Fruit fly (Drosophila melanogaster) whole organism, embryonic: Measurements from ENCODE around the gene CG4456.

Experiments
- CG11085 ChIP-seq: fragments of 200-800 bp; sonication (Bioruptor generic); IDR thresholded peaks from 2 replicates; pipeline ENCODE4 v1.3.6; 2022; ENCODE audit warnings: missing biosample characterization, missing genetic modification characterization
- CG11093 ChIP-seq: fragments of 200-800 bp; sonication (Bioruptor generic); IDR thresholded peaks from 3 replicates; pipeline ENCODE4 v1.3.6; 2022; ENCODE audit warnings: missing biosample characterization, missing genetic modification characterization
- CG11504 ChIP-seq: fragments of 200-800 bp; sonication (Bioruptor generic); optimal IDR thresholded peaks from 3 replicates; lab custom pipeline; 2019; ENCODE audit warnings: missing biosample characterization, mild to moderate bottlenecking, missing genetic modification characterization, moderate library complexity
- CG12769 ChIP-seq: fragments of 200-800 bp; sonication (Bioruptor generic); optimal IDR thresholded peaks from 2 replicates; lab custom pipeline; 2019; ENCODE audit warnings: missing biosample characterization, mild to moderate bottlenecking, missing genetic modification characterization, moderate library complexity
- CG1602 ChIP-seq: fragments of 200-800 bp; sonication (Bioruptor generic); optimal IDR thresholded peaks from 3 replicates; lab custom pipeline; 2016; ENCODE audit warnings: missing biosample characterization, missing genetic modification characterization
- CG17612 ChIP-seq: fragments of 200-800 bp; sonication (Bioruptor generic); IDR thresholded peaks from 2 replicates; pipeline ENCODE4 v1.3.6; 2022; ENCODE audit warnings: missing biosample characterization, missing genetic modification characterization
- CG18011 ChIP-seq: fragments of 200-800 bp; sonication (Bioruptor generic); optimal IDR thresholded peaks from 2 replicates; lab custom pipeline; 2017; ENCODE audit warnings: missing biosample characterization, missing genetic modification characterization, mild to moderate bottlenecking, moderate library complexity, missing genotype
- CG18764 ChIP-seq: fragments of 200-800 bp; sonication (Bioruptor generic); optimal IDR thresholded peaks from 3 replicates; lab custom pipeline; 2016; ENCODE audit warnings: missing biosample characterization, missing genetic modification characterization
- CG33213 ChIP-seq: fragments of 200-800 bp; sonication (Bioruptor generic); optimal IDR thresholded peaks from 3 replicates; lab custom pipeline; 2016; ENCODE audit warnings: missing biosample characterization, missing genetic modification characterization
- CG34376 ChIP-seq: fragments of 200-800 bp; sonication (Bioruptor generic); optimal IDR thresholded peaks from 2 replicates; lab custom pipeline; 2018; ENCODE audit warnings: missing biosample characterization, mild to moderate bottlenecking, missing genetic modification characterization
- CG3995 ChIP-seq: fragments of 200-800 bp; sonication (Bioruptor generic); optimal IDR thresholded peaks from 3 replicates; lab custom pipeline; 2016; ENCODE audit warnings: missing biosample characterization, missing genetic modification characterization
- CG4707 ChIP-seq: fragments of 200-800 bp; sonication (Bioruptor generic); optimal IDR thresholded peaks from 2 replicates; lab custom pipeline; 2018; ENCODE audit warnings: missing biosample characterization, mild to moderate bottlenecking, missing genetic modification characterization, moderate library complexity
- CG5180 ChIP-seq: fragments of 200-800 bp; sonication (Bioruptor generic); optimal IDR thresholded peaks from 3 replicates; lab custom pipeline; 2017; ENCODE audit warnings: missing biosample characterization, missing genetic modification characterization, mild to moderate bottlenecking, moderate library complexity, missing genetic modification reagents
- CG6254 ChIP-seq: fragments of 200-800 bp; sonication (Bioruptor generic); optimal IDR thresholded peaks from 3 replicates; lab custom pipeline; 2017; ENCODE audit warnings: mild to moderate bottlenecking, missing biosample characterization, missing genetic modification reagents, missing genetic modification characterization
- CoRest ChIP-seq: fragments of 200-800 bp; sonication (Bioruptor generic); optimal IDR thresholded peaks from 3 replicates; lab custom pipeline; 2018; ENCODE audit warnings: missing biosample characterization, mild to moderate bottlenecking, missing genetic modification characterization, moderate library complexity
- Dip3 ChIP-seq: fragments of 200-800 bp; sonication (Bioruptor generic); optimal IDR thresholded peaks from 3 replicates; lab custom pipeline; 2016; ENCODE audit warnings: missing biosample characterization, missing genetic modification characterization
- Dp ChIP-seq: fragments of 200-800 bp; sonication (Bioruptor generic); optimal IDR thresholded peaks from 2 replicates; lab custom pipeline; 2018; ENCODE audit warnings: missing biosample characterization, mild to moderate bottlenecking, missing genetic modification characterization, moderate library complexity
- Hsf ChIP-seq: fragments of 200-800 bp; sonication (Bioruptor generic); optimal IDR thresholded peaks from 3 replicates; lab custom pipeline; 2016; ENCODE audit warnings: missing biosample characterization, missing genetic modification characterization
- Lim3 ChIP-seq: fragments of 200-800 bp; sonication (Bioruptor generic); IDR thresholded peaks from 2 replicates; pipeline ENCODE4 v1.3.6; 2022; ENCODE audit warnings: missing biosample characterization, missing genetic modification characterization
- MBD-R2 ChIP-seq: fragments of 200-800 bp; sonication (Bioruptor generic); IDR thresholded peaks from 2 replicates; pipeline ENCODE4 v1.3.6; 2022; ENCODE audit warnings: missing biosample characterization, missing genetic modification characterization
- Med ChIP-seq: fragments of 200-800 bp; sonication (Bioruptor generic); peaks from one replicate; lab custom pipeline; 2016; ENCODE audit warnings: missing biosample characterization, missing genetic modification characterization, mild to moderate bottlenecking, inconsistent platforms, moderate library complexity
- Meics ChIP-seq: fragments of 200-800 bp; sonication (Bioruptor generic); optimal IDR thresholded peaks from 2 replicates; lab custom pipeline; 2017; ENCODE audit warnings: missing biosample characterization, mild to moderate bottlenecking, missing genetic modification characterization
- NC2α ChIP-seq: fragments of 200-800 bp; sonication (Bioruptor generic); optimal IDR thresholded peaks from 2 replicates; lab custom pipeline; 2016; ENCODE audit warnings: missing biosample characterization, missing genetic modification characterization
- Rfx ChIP-seq: fragments of 200-800 bp; sonication (Bioruptor generic); IDR thresholded peaks from 2 replicates; pipeline ENCODE4 v1.3.6; 2022; ENCODE audit warnings: missing biosample characterization, missing genetic modification characterization
- Sox102F ChIP-seq: fragments of 200-800 bp; sonication (Bioruptor generic); optimal IDR thresholded peaks from 2 replicates; lab custom pipeline; 2018; ENCODE audit warnings: missing biosample characterization, mild to moderate bottlenecking, missing genetic modification characterization, moderate library complexity
- Trl ChIP-seq, 3 experiments: fragments of >200 bp in 2 of 3; fragments of 200-800 bp in 1 of 3; sonication (Bioruptor generic) in 1 of 3; optimal IDR thresholded peaks; 2 replicates in 1 of 3; 3 replicates in 2 of 3; lab custom pipeline; 2016 to 2017; ENCODE audit warnings: missing biosample characterization in 1 of 3, missing genetic modification characterization in 1 of 3
- Xrp1 ChIP-seq: fragments of 200-800 bp; sonication (Bioruptor generic); IDR thresholded peaks from 2 replicates; pipeline ENCODE4 v1.3.6; 2022; ENCODE audit warnings: missing biosample characterization, missing genetic modification characterization
- abd-A ChIP-seq: fragments of 200-800 bp; sonication (Bioruptor generic); optimal IDR thresholded peaks from 3 replicates; lab custom pipeline; 2019; ENCODE audit warnings: missing biosample characterization, mild to moderate bottlenecking, missing genetic modification characterization, moderate library complexity
- bbx ChIP-seq: fragments of 200-800 bp; sonication (Bioruptor generic); IDR thresholded peaks from 2 replicates; pipeline ENCODE4 v1.3.6; 2022; ENCODE audit warnings: missing biosample characterization, missing genetic modification characterization; ENCODE audit not compliant: partially characterized antibody
- cg ChIP-seq: fragments of 200-800 bp; sonication (Bioruptor generic); optimal IDR thresholded peaks from 3 replicates; lab custom pipeline; 2019; ENCODE audit warnings: missing biosample characterization, mild to moderate bottlenecking, missing genetic modification characterization, moderate library complexity
- chm ChIP-seq: fragments of 200-800 bp; sonication (Bioruptor generic); IDR thresholded peaks from 2 replicates; pipeline ENCODE4 v1.3.6; 2022; ENCODE audit warnings: missing biosample characterization, missing genetic modification characterization
- chn ChIP-seq: fragments of 200-800 bp; sonication (Bioruptor generic); optimal IDR thresholded peaks from 2 replicates; lab custom pipeline; 2016; ENCODE audit warnings: missing biosample characterization, missing genetic modification characterization
- corto ChIP-seq: fragments of 200-800 bp; sonication (Bioruptor generic); optimal IDR thresholded peaks from 2 replicates; lab custom pipeline; 2016; ENCODE audit warnings: missing biosample characterization, mild to moderate bottlenecking, missing genetic modification characterization, moderate library complexity
- gem ChIP-seq: fragments of 200-800 bp; sonication (Bioruptor generic); optimal IDR thresholded peaks from 2 replicates; lab custom pipeline; 2019; ENCODE audit warnings: missing biosample characterization, mild to moderate bottlenecking, missing genetic modification characterization, moderate library complexity
- gfzf ChIP-seq: fragments of 200-800 bp; sonication (Bioruptor generic); optimal IDR thresholded peaks from 2 replicates; lab custom pipeline; 2016; ENCODE audit warnings: missing biosample characterization, mild to moderate bottlenecking, missing genetic modification characterization, moderate library complexity
- grau ChIP-seq: fragments of 200-800 bp; optimal IDR thresholded peaks from 3 replicates; lab custom pipeline; 2019; ENCODE audit warnings: missing biosample characterization, mild to moderate bottlenecking, missing genetic modification characterization, moderate library complexity
- insv ChIP-seq, 2 experiments: fragments of 200-800 bp; sonication (Bioruptor generic); optimal IDR thresholded peaks; 3 replicates each; lab custom pipeline; 2016 to 2018; ENCODE audit warnings: missing biosample characterization in 2 of 2, missing genetic modification characterization in 2 of 2
- nom ChIP-seq: fragments of 200-800 bp; sonication (Bioruptor generic); optimal IDR thresholded peaks from 2 replicates; lab custom pipeline; 2017; ENCODE audit warnings: missing biosample characterization, missing genetic modification characterization, mild to moderate bottlenecking, moderate library complexity, missing genetic modification reagents
- p53 ChIP-seq: fragments of 200-800 bp; sonication (Bioruptor generic); optimal IDR thresholded peaks from 2 replicates; lab custom pipeline; 2016; ENCODE audit warnings: missing biosample characterization, missing genetic modification characterization
- pros ChIP-seq: fragments of 200-800 bp; sonication (Bioruptor generic); optimal IDR thresholded peaks from 3 replicates; lab custom pipeline; 2019; ENCODE audit warnings: missing biosample characterization, mild to moderate bottlenecking, missing genetic modification characterization, moderate library complexity
- psq ChIP-seq: fragments of 200-800 bp; sonication (Bioruptor generic); optimal IDR thresholded peaks from 2 replicates; lab custom pipeline; 2017; ENCODE audit warnings: missing biosample characterization, missing genetic modification characterization
- ranshi ChIP-seq: fragments of 200-800 bp; sonication (Bioruptor generic); IDR thresholded peaks from 2 replicates; pipeline ENCODE4 v1.3.6; 2022; ENCODE audit warnings: missing biosample characterization, missing genetic modification characterization
- row ChIP-seq: fragments of 200-800 bp; sonication (Bioruptor generic); IDR thresholded peaks from 3 replicates; pipeline ENCODE4 v1.3.6; 2022; ENCODE audit warnings: missing biosample characterization, missing genetic modification characterization
- scrt ChIP-seq: fragments of 200-800 bp; sonication (Bioruptor generic); optimal IDR thresholded peaks from 2 replicates; lab custom pipeline; 2018; ENCODE audit warnings: missing biosample characterization, mild to moderate bottlenecking, missing genetic modification characterization, moderate library complexity
- slbo ChIP-seq: fragments of 200-800 bp; sonication (Bioruptor generic); IDR thresholded peaks from 2 replicates; pipeline ENCODE4 v1.3.6; 2022; ENCODE audit warnings: missing biosample characterization, missing genetic modification characterization
- vvl ChIP-seq: fragments of 200-800 bp; sonication (Bioruptor generic); IDR thresholded peaks from 2 replicates; pipeline ENCODE4 v1.3.6; 2022; ENCODE audit warnings: missing biosample characterization, missing genetic modification characterization
- wor ChIP-seq: fragments of 200-800 bp; sonication (Bioruptor generic); IDR thresholded peaks from 2 replicates; pipeline ENCODE4 v1.3.6; 2022; ENCODE audit warnings: missing biosample characterization, missing genetic modification characterization
- zfh1 ChIP-seq: fragments of 200-800 bp; sonication (Bioruptor generic); IDR thresholded peaks from 3 replicates; pipeline ENCODE4 v1.3.6; 2022; ENCODE audit warnings: missing biosample characterization, missing genetic modification characterization

CG4456 gene

dm6 chr3L:9337942-9338468 is 34.5 kb upstream of the CG4456 start:
- no peak for TF ChIP-seq CoRest (tag; lab: Kevin White, UChicago)
- peak; percentile 27 for TF ChIP-seq CG3995 (GFP tag; lab: Kevin White, UChicago)
- TF ChIP-seq corto (GFP tag; lab: Kevin White, UChicago): no peak
- peak; percentile 63 for TF ChIP-seq CG12769 (tag; lab: Kevin White, UChicago)
- TF ChIP-seq MBD-R2 (GFP tag; lab: Robert Waterston, UW): no peak
- no peak for TF ChIP-seq slbo (GFP tag; lab: Robert Waterston, UW)
- TF ChIP-seq cg (GFP tag; lab: Kevin White, UChicago): peak; percentile 49
- TF ChIP-seq nom (GFP tag; lab: Kevin White, UChicago): peak; percentile 34
- TF ChIP-seq pros: no peak
- no peak for TF ChIP-seq gfzf (GFP tag; lab: Kevin White, UChicago)
- TF ChIP-seq insv (GFP tag; optimal IDR thresholded peaks at IDR 0.05; lab: Kevin White, UChicago): no peak
- TF ChIP-seq vvl: no peak
- TF ChIP-seq Trl (optimal IDR thresholded peaks at IDR 0.05; lab: Kevin White, UChicago): peak; percentile 7 to 32
- TF ChIP-seq Trl (GFP tag; optimal IDR thresholded peaks at IDR 0.05; lab: Kevin White, UChicago): no peak
- TF ChIP-seq Med (GFP tag; lab: Kevin White, UChicago): peak; percentile 50

- TF ChIP-seq CG34376 (GFP tag; lab: Kevin White, UChicago) (no peak), chm (no peak), Dp (no peak), Meics (GFP tag; lab: Kevin White, UChicago) (no peak), scrt (GFP tag; lab: Kevin White, UChicago) (no peak), psq (GFP tag; lab: Kevin White, UChicago) (no peak), p53 (GFP tag; lab: Kevin White, UChicago) (no peak), CG6254 (GFP tag; lab: Kevin White, UChicago) (no peak), insv (GFP tag; optimal IDR thresholded peaks at IDR 0.05; lab: Kevin White, UChicago) (no peak), NC2α (GFP tag; lab: Kevin White, UChicago) (no peak), CG18764 (no peak), CG11085 (GFP tag; lab: Robert Waterston, UW) (no peak), gem (tag; lab: Kevin White, UChicago) (no peak), row (GFP tag; lab: Robert Waterston, UW) (no peak)
These were observed 34.0 kb upstream of the CG4456 start, which contains the start of gene PGRP-LC for dm6 chr3L:9338510-9338909. Gene PGRP-LC, plus strand, starts transcription at chr3L:9338810.

dm6 chr3L:9339021-9339420 is 33.5 kb upstream of the CG4456 start:
- TF ChIP-seq Med (GFP tag; lab: Kevin White, UChicago): peak; percentile 79
- no peak for TF ChIP-seq CG1602
- no peak for TF ChIP-seq Hsf (GFP tag; lab: Kevin White, UChicago)
- peak; percentile 2 for TF ChIP-seq CG11504 (tag; lab: Kevin White, UChicago)
- TF ChIP-seq CG17612: no peak
- no peak for TF ChIP-seq zfh1 (GFP tag; lab: Robert Waterston, UW)
- no peak for TF ChIP-seq CG5180 (GFP tag; lab: Kevin White, UChicago)
- TF ChIP-seq Sox102F: no peak
- TF ChIP-seq CG4707 (GFP tag; lab: Kevin White, UChicago): no peak
- no peak for TF ChIP-seq ranshi (GFP tag; lab: Robert Waterston, UW)
- no peak for TF ChIP-seq Xrp1 (GFP tag; lab: Robert Waterston, UW)
- TF ChIP-seq grau (tag; lab: Kevin White, UChicago): peak; percentile 7
- no peak for TF ChIP-seq Lim3
- TF ChIP-seq wor (GFP tag; lab: Robert Waterston, UW): no peak
- no peak for TF ChIP-seq CG18011 (GFP tag; lab: Kevin White, UChicago)
- no peak for TF ChIP-seq CG33213 (GFP tag; lab: Kevin White, UChicago)
- no peak for TF ChIP-seq Dip3 (GFP tag; lab: Kevin White, UChicago)
- TF ChIP-seq bbx (GFP tag; lab: Robert Waterston, UW): no peak
- TF ChIP-seq abd-A (tag; lab: Kevin White, UChicago): no peak
- no peak for TF ChIP-seq chn (GFP tag; lab: Kevin White, UChicago)
- TF ChIP-seq Rfx (GFP tag; lab: Robert Waterston, UW): 0 out of 2 replicates have a peak, but pooled peaks have one; percentile 25
- TF ChIP-seq CG11093 (GFP tag; lab: Robert Waterston, UW): no peak
